Worm (Caenorhabditis elegans): ENCODE measurements around the gene F26H11.4.

F26H11.4 gene

ce11 chrII:14441144-14441543, 32.7 kb downstream of the F26H11.4 start, which contains the start of gene smg-8 (continued):
- TF ChIP-seq sdz-12 (GFP tag; optimal IDR thresholded peaks at IDR 0.05), result no peak
- no peak for TF ChIP-seq mes-2 (tag; optimal IDR thresholded peaks at IDR 0.05; ENCODE audit: poor library complexity, severe bottlenecking)
- TF ChIP-seq lin-29 (GFP tag; IDR thresholded peaks at IDR 0.05), result no peak
- TF ChIP-seq Y105C5A.15 (GFP tag; IDR thresholded peaks at IDR 0.05), result no peak
- no peak for TF ChIP-seq ZK546.5 (tag; optimal IDR thresholded peaks at IDR 0.05)
- peak; percentile 53 for TF ChIP-seq dve-1 (tag; optimal IDR thresholded peaks at IDR 0.05; ENCODE audit: insufficient read depth)
- TF ChIP-seq mxl-2 (GFP tag; conservative IDR thresholded peaks at IDR 0.05), result no peak
- peak; percentile 97 for TF ChIP-seq lin-38 (GFP tag; IDR thresholded peaks at IDR 0.05)
- peak; percentile 25 for TF ChIP-seq nhr-6 (tag; optimal IDR thresholded peaks at IDR 0.05)
- TF ChIP-seq dmd-9 (GFP tag; IDR thresholded peaks at IDR 0.05), result no peak
- no peak for TF ChIP-seq spr-1 (tag; optimal IDR thresholded peaks at IDR 0.05)
- TF ChIP-seq F37D6.2 (tag; optimal IDR thresholded peaks at IDR 0.05), result no peak
- no peak for TF ChIP-seq Y48G9A.11 (GFP tag; IDR thresholded peaks at IDR 0.05)
- TF ChIP-seq lim-7 (GFP tag; IDR thresholded peaks at IDR 0.05), result no peak
- TF ChIP-seq lsy-2 (tag; optimal IDR thresholded peaks at IDR 0.05), result peak; percentile 7 to 85
- no peak for TF ChIP-seq T20F7.1 (GFP tag; optimal IDR thresholded peaks at IDR 0.05)
- no peak for TF ChIP-seq hif-1 (tag; optimal IDR thresholded peaks at IDR 0.05)
- TF ChIP-seq daf-16 (GFP tag; optimal IDR thresholded peaks at IDR 0.05), result no peak
- TF ChIP-seq daf-16 (tag; optimal IDR thresholded peaks at IDR 0.05), result peak; percentile 49
- no peak for TF ChIP-seq ctbp-1 (GFP tag; IDR thresholded peaks at IDR 0.05)
- TF ChIP-seq skn-1 (tag; optimal IDR thresholded peaks at IDR 0.05), result no peak
- TF ChIP-seq mep-1 (tag; optimal IDR thresholded peaks at IDR 0.05), result peak; percentile 60
- TF ChIP-seq R02D3.7 (tag; optimal IDR thresholded peaks at IDR 0.05), result no peak
- TF ChIP-seq nhr-28 (tag; optimal IDR thresholded peaks at IDR 0.05), result peak; percentile 27
- no peak for TF ChIP-seq F26F4.8 (GFP tag; conservative IDR thresholded peaks at IDR 0.05)
- no peak for TF ChIP-seq F44E2.7 (GFP tag; IDR thresholded peaks at IDR 0.05)
- TF ChIP-seq lin-15B (tag; optimal IDR thresholded peaks at IDR 0.05), result peak; percentile 23
- TF ChIP-seq tag-97 (GFP tag; IDR thresholded peaks at IDR 0.05), result no peak
- TF ChIP-seq zfp-3 (GFP tag; conservative IDR thresholded peaks at IDR 0.05), result no peak
- no peak for TF ChIP-seq gei-8 (GFP tag; optimal IDR thresholded peaks at IDR 0.05)
- TF ChIP-seq ama-1 (optimal IDR thresholded peaks at IDR 0.05), result no peak
- no peak for TF ChIP-seq daf-12 (tag; optimal IDR thresholded peaks at IDR 0.05)
- TF ChIP-seq hmg-1.1 (GFP tag; IDR thresholded peaks at IDR 0.05), result peak; percentile 62; the same call in 1 of the 2 replicates
- TF ChIP-seq lin-1 (GFP tag; IDR thresholded peaks at IDR 0.05), result no peak

DNA sequence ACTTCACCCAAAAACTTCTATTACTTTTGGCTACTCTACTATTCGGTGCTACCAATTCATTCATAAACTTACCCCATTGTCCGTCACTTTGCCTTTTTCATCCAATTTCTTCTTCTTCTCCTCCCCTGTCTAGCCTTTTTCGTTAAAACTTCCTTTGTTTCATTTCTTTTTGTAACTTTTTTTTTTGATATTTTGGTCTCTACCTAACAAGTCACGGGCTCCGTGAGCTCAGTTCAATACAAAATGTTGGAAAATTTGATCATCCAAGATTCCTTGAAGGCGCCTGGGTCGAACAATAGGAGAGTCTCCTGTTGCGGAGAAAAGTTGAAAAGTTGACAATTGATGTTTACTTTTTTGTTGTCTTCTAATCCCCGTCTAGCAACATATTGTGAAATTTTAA, 43.5 kb downstream of the F26H11.4 start:
- TF ChIP-seq fkh-10 (GFP tag; optimal IDR thresholded peaks at IDR 0.05), result peak; percentile 45
- no peak for TF ChIP-seq nhr-237 (tag; optimal IDR thresholded peaks at IDR 0.05)
- no peak for TF ChIP-seq ZK546.5 (tag; optimal IDR thresholded peaks at IDR 0.05)
- TF ChIP-seq ceh-62 (tag; optimal IDR thresholded peaks at IDR 0.05), result no peak
- TF ChIP-seq aha-1 (tag), result peak; percentile 50
- TF ChIP-seq nhr-102 (tag; optimal IDR thresholded peaks at IDR 0.05), result no peak
- TF ChIP-seq egl-43 (GFP tag; IDR thresholded peaks at IDR 0.05), result no peak
- TF ChIP-seq snpc-1.2 (GFP tag; IDR thresholded peaks at IDR 0.05), result no peak
- TF ChIP-seq mes-2 (tag; optimal IDR thresholded peaks at IDR 0.05; ENCODE audit: poor library complexity, severe bottlenecking), result no peak
- no peak for TF ChIP-seq jun-1 (tag; optimal IDR thresholded peaks at IDR 0.05)
